Worm (Caenorhabditis elegans): ENCODE results near the gene sand-1.

DNA sequence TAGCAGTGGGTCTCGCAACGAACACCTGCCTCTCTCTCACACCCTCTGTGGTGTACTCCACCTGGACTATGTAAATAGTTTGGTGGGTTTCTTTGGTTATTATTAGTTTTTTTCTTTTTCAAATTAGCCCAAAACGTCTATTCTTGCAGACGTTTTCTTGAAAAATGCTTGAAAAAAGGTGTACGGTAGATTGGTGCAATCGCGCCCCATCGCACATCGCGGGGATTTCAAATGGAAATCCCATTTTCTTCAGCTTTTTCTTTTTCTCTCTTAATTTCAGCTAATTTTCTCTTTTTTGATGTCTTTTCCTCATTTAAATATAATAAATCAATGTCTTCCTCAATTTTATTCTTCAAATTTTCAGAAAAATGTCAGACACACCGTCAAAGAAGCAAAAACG, 12.5 kb upstream of the sand-1 start, which contains the start of gene Y4C6B.1:
- no peak for TF ChIP-seq dao-5 (tag; optimal IDR thresholded peaks at IDR 0.05)
- no peak for TF ChIP-seq him-1 (tag; optimal IDR thresholded peaks at IDR 0.05)

All from whole organism, L4/young adult.